Worm (Caenorhabditis elegans) whole organism, L3 larva: Measurements from ENCODE around the gene F55G1.7.

Source experiments
- R02D3.7 ChIP-seq: fragments of 150-350 bp; optimal IDR thresholded peaks from 2 replicates; lab custom pipeline; 2014; ENCODE audit warnings: missing biosample characterization, missing genetic modification characterization
- aly-2 ChIP-seq: fragments of 150-350 bp; optimal IDR thresholded peaks from 2 replicates; lab custom pipeline; 2014; ENCODE audit warnings: missing biosample characterization, missing genetic modification characterization
- ama-1 ChIP-seq: fragments of 150-350 bp; optimal IDR thresholded peaks from 2 replicates; lab custom pipeline; 2018
- ceh-82 ChIP-seq: fragments of 150-350 bp; optimal IDR thresholded peaks from 2 replicates; lab custom pipeline; 2014; ENCODE audit warnings: missing biosample characterization, missing genetic modification characterization
- jun-1 ChIP-seq: fragments of 150-350 bp; optimal IDR thresholded peaks from 2 replicates; lab custom pipeline; 2014; ENCODE audit warnings: missing biosample characterization, missing genetic modification reagents, missing genetic modification characterization
- lin-15B ChIP-seq: fragments of 150-350 bp; optimal IDR thresholded peaks from 2 replicates; lab custom pipeline; 2014; ENCODE audit warnings: missing biosample characterization, missing genetic modification characterization
- lin-39 ChIP-seq: fragments of 150-350 bp; optimal IDR thresholded peaks from 2 replicates; lab custom pipeline; 2018; ENCODE audit warnings: missing biosample characterization, missing genetic modification reagents, missing genetic modification characterization
- mdl-1 ChIP-seq: fragments of 150-350 bp; optimal IDR thresholded peaks from 2 replicates; lab custom pipeline; 2014; ENCODE audit warnings: missing biosample characterization, missing genetic modification characterization
- nhr-11 ChIP-seq: fragments of 150-350 bp; optimal IDR thresholded peaks from 2 replicates; lab custom pipeline; 2014; ENCODE audit warnings: missing biosample characterization, missing genetic modification characterization
- nhr-76 ChIP-seq: fragments of 150-350 bp; sonication (generic microtip); optimal IDR thresholded peaks from 5 replicates; lab custom pipeline; 2014; ENCODE audit warnings: missing biosample characterization, missing genetic modification characterization
- unc-62 ChIP-seq: fragments of 150-350 bp; sonication (generic microtip); optimal IDR thresholded peaks from 4 replicates; lab custom pipeline; 2014; ENCODE audit warnings: missing biosample characterization, missing genetic modification reagents, missing genetic modification characterization
- ztf-11 ChIP-seq: fragments of 150-350 bp; optimal IDR thresholded peaks from 2 replicates; lab custom pipeline; 2014; ENCODE audit warnings: missing biosample characterization, missing genetic modification characterization

DNA sequence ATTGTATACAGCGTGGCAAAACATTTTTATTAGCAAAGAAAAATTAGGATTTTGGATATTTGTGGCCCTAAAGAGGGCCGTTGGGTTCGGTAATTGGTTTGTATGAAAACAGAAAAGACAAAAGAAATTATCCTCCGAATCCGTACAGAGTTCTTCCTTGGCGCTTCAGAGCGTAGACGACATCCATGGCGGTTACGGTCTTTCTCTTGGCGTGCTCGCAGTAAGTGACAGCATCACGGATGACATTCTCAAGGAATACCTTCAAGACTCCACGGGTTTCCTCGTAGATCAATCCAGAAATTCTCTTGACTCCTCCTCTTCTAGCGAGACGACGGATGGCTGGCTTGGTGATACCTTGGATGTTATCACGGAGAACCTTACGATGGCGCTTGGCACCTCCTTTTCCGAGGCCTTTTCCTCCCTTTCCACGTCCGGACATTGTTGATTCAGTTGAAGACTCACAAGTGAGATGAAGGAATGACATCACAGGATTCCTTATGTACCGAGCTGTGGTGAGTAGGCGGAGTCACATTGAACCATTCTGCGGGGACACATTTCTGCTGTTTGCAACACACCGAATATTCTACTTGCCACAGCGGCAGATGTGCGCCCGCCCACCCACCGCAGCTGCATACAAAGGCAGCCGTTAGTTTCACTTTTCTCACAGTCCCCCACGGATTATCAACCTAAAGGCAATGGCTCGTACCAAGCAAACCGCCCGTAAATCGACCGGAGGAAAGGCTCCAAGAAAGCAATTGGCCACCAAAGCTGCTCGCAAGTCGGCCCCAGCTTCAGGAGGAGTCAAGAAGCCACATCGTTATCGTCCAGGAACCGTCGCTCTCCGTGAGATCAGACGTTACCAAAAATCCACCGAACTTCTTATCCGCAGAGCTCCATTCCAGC is 18.2 kb upstream of the F55G1.7 start, which contains the start of the genes his-60 and his-59:
- TF ChIP-seq lin-39 (tag; lab: Kevin White, UChicago) (no peak), R02D3.7 (tag; lab: Kevin White, UChicago) (no peak), ceh-82 (no peak), lin-15B (peak; percentile 4), mdl-1 (tag; lab: Kevin White, UChicago) (no peak), nhr-11 (tag; lab: Kevin White, UChicago) (no peak), ama-1 (no peak), ztf-11 (no peak), jun-1 (tag; lab: Kevin White, UChicago) (no peak), aly-2 (tag; lab: Kevin White, UChicago) (no peak), nhr-76 (no peak), unc-62 (no peak)
